Worm (Caenorhabditis elegans) whole organism, L4/young adult: ENCODE measurements around the gene F46C5.7.

Experiments used
- W03F9.2 ChIP-seq: fragments of 150-350 bp; optimal IDR thresholded peaks from 2 replicates; lab custom pipeline; 2014; ENCODE audit warnings: missing biosample characterization, missing genetic modification characterization
- dao-5 ChIP-seq: sonication (generic microtip); optimal IDR thresholded peaks from 2 replicates; lab custom pipeline; 2016; ENCODE audit warnings: missing genotype, missing genetic modification characterization, moderate library complexity, missing compliant biosample characterization
- him-1 ChIP-seq: sonication (generic microtip); optimal IDR thresholded peaks from 2 replicates; lab custom pipeline; 2016; ENCODE audit warnings: missing genotype, missing genetic modification reagents, missing genetic modification characterization, missing compliant biosample characterization

DNA sequence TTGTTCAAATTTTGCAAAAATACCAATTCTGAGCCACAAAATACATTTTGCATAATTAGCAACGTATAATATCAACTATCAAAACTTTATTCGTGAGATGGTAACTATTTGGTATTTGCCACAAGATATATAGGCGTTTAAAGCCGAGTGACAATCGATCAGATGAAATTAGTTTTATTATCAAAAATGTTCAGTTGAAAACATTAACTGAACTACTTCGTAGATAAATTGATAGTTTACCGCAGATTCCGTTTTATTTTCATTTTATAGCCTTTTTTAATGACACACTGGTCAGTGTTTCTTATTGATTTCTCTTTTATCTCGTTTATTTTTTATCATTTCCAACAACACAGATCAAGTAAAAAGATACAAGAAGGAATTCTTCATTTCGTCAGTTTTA, 21.9 kb upstream of the F46C5.7 start:
- TF ChIP-seq W03F9.2 (no peak), him-1 (no peak), dao-5 (tag; lab: Kevin White, UChicago) (no peak)
